Worm (Caenorhabditis elegans) whole organism, L4 larva: ENCODE data around the gene F20G2.1.

Experiments
- F26F4.8 ChIP-seq: fragments of 200-800 bp; sonication (Bioruptor generic); conservative IDR thresholded peaks from 2 replicates; pipeline ENCODE4 v1.3.6; 2022; ENCODE audit warnings: missing genetic modification characterization, missing compliant biosample characterization
- T20F7.1 ChIP-seq: fragments of 200-800 bp; sonication (Bioruptor generic); optimal IDR thresholded peaks from 2 replicates; lab custom pipeline; 2018; ENCODE audit warnings: mild to moderate bottlenecking, missing genetic modification characterization, missing compliant biosample characterization
- aha-1 ChIP-seq: fragments of 150-350 bp; peaks from one replicate; lab custom pipeline; 2014; ENCODE audit warnings: missing biosample characterization, missing genetic modification characterization
- ama-1 ChIP-seq: fragments of 150-350 bp; optimal IDR thresholded peaks from 2 replicates; lab custom pipeline; 2014; ENCODE audit warnings: inconsistent platforms, mixed read lengths
- attf-4 ChIP-seq: sonication (generic microtip); optimal IDR thresholded peaks from 3 replicates; lab custom pipeline; 2017; ENCODE audit warnings: missing biosample characterization, missing genetic modification characterization
- ceh-28 ChIP-seq: fragments of 150-350 bp; optimal IDR thresholded peaks from 2 replicates; lab custom pipeline; 2014; ENCODE audit warnings: missing biosample characterization, missing genetic modification reagents, missing genetic modification characterization
- ces-1 ChIP-seq: fragments of 150-350 bp; sonication (generic microtip); optimal IDR thresholded peaks from 4 replicates; lab custom pipeline; 2014; ENCODE audit warnings: missing biosample characterization, missing genetic modification reagents, missing genetic modification characterization
- daf-12 ChIP-seq: fragments of 150-350 bp; optimal IDR thresholded peaks from 2 replicates; lab custom pipeline; 2014; ENCODE audit warnings: missing biosample characterization, missing genetic modification reagents, missing genetic modification characterization
- daf-16 ChIP-seq, 3 experiments: sonication (generic microtip); optimal IDR thresholded peaks; 2 replicates each; lab custom pipeline; 2016 to 2017; ENCODE audit warnings: missing genetic modification characterization in 3 of 3, missing genetic modification reagents in 3 of 3, mild to moderate bottlenecking in 2 of 3, missing compliant biosample characterization in 2 of 3, missing biosample characterization in 1 of 3, moderate library complexity in 1 of 3
- dmd-6 ChIP-seq: fragments of 200-800 bp; sonication (Bioruptor generic); IDR thresholded peaks from 2 replicates; pipeline ENCODE4 v1.3.6; 2022; ENCODE audit warnings: missing genetic modification reagents, missing genetic modification characterization, missing compliant biosample characterization
- dmd-9 ChIP-seq: fragments of 200-800 bp; sonication (Bioruptor generic); IDR thresholded peaks from 2 replicates; pipeline ENCODE4 v1.3.6; 2022; ENCODE audit warnings: missing genetic modification reagents, missing genetic modification characterization, missing compliant biosample characterization
- egl-43 ChIP-seq: fragments of 200-800 bp; sonication (Bioruptor generic); IDR thresholded peaks from 2 replicates; pipeline ENCODE4 v1.3.6; 2022; ENCODE audit warnings: missing genetic modification reagents, missing genetic modification characterization, missing compliant biosample characterization
- fkh-10 ChIP-seq: fragments of 150-350 bp; optimal IDR thresholded peaks from 2 replicates; lab custom pipeline; 2014; ENCODE audit warnings: missing biosample characterization, missing genetic modification reagents, missing genetic modification characterization
- hif-1 ChIP-seq, 2 experiments: sonication (generic microtip); optimal IDR thresholded peaks; 2 replicates each; lab custom pipeline; 2016 to 2017; ENCODE audit warnings: missing compliant biosample characterization in 2 of 2, missing genetic modification characterization in 2 of 2, missing genetic modification reagents in 2 of 2, missing genotype in 2 of 2, mild to moderate bottlenecking in 1 of 2
- hlh-11 ChIP-seq: fragments of 200-800 bp; sonication (Bioruptor generic); optimal IDR thresholded peaks from 2 replicates; lab custom pipeline; 2018; ENCODE audit warnings: mild to moderate bottlenecking, missing genetic modification characterization, missing compliant biosample characterization
- hlh-30 ChIP-seq: sonication (generic microtip); optimal IDR thresholded peaks from 2 replicates; lab custom pipeline; 2017; ENCODE audit warnings: antibody characterized with exemption, mild to moderate bottlenecking, missing genetic modification characterization, missing compliant biosample characterization; ENCODE audit not compliant: insufficient read depth
- hmg-1.1 ChIP-seq: fragments of 200-800 bp; sonication (Bioruptor generic); IDR thresholded peaks from 2 replicates; pipeline ENCODE4 v1.3.6; 2022; ENCODE audit warnings: missing genetic modification reagents, missing genetic modification characterization, missing compliant biosample characterization
- jun-1 ChIP-seq: fragments of 150-350 bp; optimal IDR thresholded peaks from 2 replicates; lab custom pipeline; 2014; ENCODE audit warnings: missing biosample characterization, missing genetic modification reagents, missing genetic modification characterization
- lin-1 ChIP-seq: fragments of 200-800 bp; sonication (Bioruptor generic); IDR thresholded peaks from 2 replicates; pipeline ENCODE4 v1.3.6; 2022; ENCODE audit warnings: missing genetic modification reagents, missing genetic modification characterization, missing compliant biosample characterization
- lin-13 ChIP-seq: fragments of 150-350 bp; optimal IDR thresholded peaks from 2 replicates; lab custom pipeline; 2014; ENCODE audit warnings: missing biosample characterization, missing genetic modification reagents, missing genetic modification characterization
- lin-15B ChIP-seq: fragments of 150-350 bp; sonication (generic microtip); optimal IDR thresholded peaks from 3 replicates; lab custom pipeline; 2014; ENCODE audit warnings: missing biosample characterization, missing genetic modification characterization
- lsy-2 ChIP-seq, 2 experiments: fragments of 150-350 bp in 1 of 2; sonication (generic microtip) in 1 of 2; optimal IDR thresholded peaks; 2 replicates each; lab custom pipeline; 2014 to 2017; ENCODE audit warnings: missing biosample characterization in 2 of 2, missing genetic modification characterization in 2 of 2
- madf-5 ChIP-seq, 2 experiments: fragments of 200-800 bp; sonication (Bioruptor generic); IDR thresholded peaks; 2 replicates each; pipeline ENCODE4 v1.3.6; 2022; ENCODE audit warnings: missing compliant biosample characterization in 2 of 2, missing genetic modification characterization in 2 of 2
- mdl-1 ChIP-seq, 2 experiments: fragments of 150-350 bp in 1 of 2; sonication (generic microtip) in 1 of 2; optimal IDR thresholded peaks; 2 replicates each; lab custom pipeline; 2014 to 2017; ENCODE audit warnings: missing biosample characterization in 2 of 2, missing genetic modification characterization in 2 of 2
- mep-1 ChIP-seq: fragments of 150-350 bp; sonication (generic microtip); optimal IDR thresholded peaks from 3 replicates; lab custom pipeline; 2014; ENCODE audit warnings: missing biosample characterization, missing genetic modification characterization
- mes-2 ChIP-seq: sonication (generic microtip); optimal IDR thresholded peaks from 2 replicates; lab custom pipeline; 2016; ENCODE audit warnings: missing genotype, mild to moderate bottlenecking, missing genetic modification characterization, missing compliant biosample characterization; ENCODE audit not compliant: poor library complexity, severe bottlenecking
- mxl-2 ChIP-seq: fragments of 200-800 bp; sonication (Bioruptor generic); conservative IDR thresholded peaks from 2 replicates; pipeline ENCODE4 v1.3.6; 2022; ENCODE audit warnings: missing genetic modification reagents, missing genetic modification characterization, missing compliant biosample characterization
- mxl-3 ChIP-seq: fragments of 200-800 bp; sonication (Bioruptor generic); optimal IDR thresholded peaks from 2 replicates; lab custom pipeline; 2018; ENCODE audit warnings: mild to moderate bottlenecking, missing genetic modification characterization, missing compliant biosample characterization
- nhr-102 ChIP-seq: sonication (generic microtip); optimal IDR thresholded peaks from 2 replicates; lab custom pipeline; 2016; ENCODE audit warnings: mild to moderate bottlenecking, missing genetic modification characterization, moderate library complexity, missing compliant biosample characterization
- nhr-25 ChIP-seq: sonication (generic microtip); optimal IDR thresholded peaks from 2 replicates; lab custom pipeline; 2017; ENCODE audit warnings: missing genetic modification characterization, mild to moderate bottlenecking, missing compliant biosample characterization, antibody characterized with exemption, moderate library complexity, borderline replicate concordance; ENCODE audit not compliant: insufficient read depth
- nhr-28 ChIP-seq: fragments of 150-350 bp; optimal IDR thresholded peaks from 2 replicates; lab custom pipeline; 2014; ENCODE audit warnings: missing biosample characterization, missing genetic modification characterization
- nhr-42 ChIP-seq: fragments of 200-800 bp; sonication (Bioruptor generic); IDR thresholded peaks from 2 replicates; pipeline ENCODE4 v1.3.6; 2022; ENCODE audit warnings: missing genetic modification characterization, missing compliant biosample characterization
- nhr-6 ChIP-seq: fragments of 150-350 bp; optimal IDR thresholded peaks from 2 replicates; lab custom pipeline; 2014; ENCODE audit warnings: missing biosample characterization, missing genetic modification characterization
- nhr-76 ChIP-seq: fragments of 150-350 bp; optimal IDR thresholded peaks from 2 replicates; lab custom pipeline; 2014; ENCODE audit warnings: missing biosample characterization, missing genetic modification characterization
- nhr-77 ChIP-seq: fragments of 150-350 bp; optimal IDR thresholded peaks from 2 replicates; lab custom pipeline; 2014; ENCODE audit warnings: missing biosample characterization, missing genetic modification characterization
- rbr-2 ChIP-seq: sonication (generic microtip); optimal IDR thresholded peaks from 2 replicates; lab custom pipeline; 2016; ENCODE audit warnings: missing genotype, missing genetic modification characterization, missing compliant biosample characterization
- saeg-2 ChIP-seq: fragments of 200-800 bp; sonication (Bioruptor generic); IDR thresholded peaks from 2 replicates; pipeline ENCODE4 v1.3.6; 2022; ENCODE audit warnings: missing genetic modification reagents, missing genetic modification characterization, missing compliant biosample characterization
- set-16 ChIP-seq: fragments of 200-800 bp; sonication (Bioruptor generic); IDR thresholded peaks from 2 replicates; pipeline ENCODE4 v1.3.6; 2022; ENCODE audit warnings: missing genetic modification reagents, missing genetic modification characterization, missing compliant biosample characterization
- snpc-4 ChIP-seq: fragments of 150-350 bp; optimal IDR thresholded peaks from 2 replicates; lab custom pipeline; 2014; ENCODE audit warnings: missing biosample characterization, missing genetic modification characterization
- spr-1 ChIP-seq: sonication (generic microtip); optimal IDR thresholded peaks from 2 replicates; lab custom pipeline; 2016; ENCODE audit warnings: mild to moderate bottlenecking, missing genetic modification characterization, missing compliant biosample characterization
- tra-1 ChIP-seq: fragments of 200-800 bp; sonication (Bioruptor generic); IDR thresholded peaks from 2 replicates; pipeline ENCODE4 v1.3.6; 2022; ENCODE audit warnings: missing genetic modification reagents, missing genetic modification characterization, missing compliant biosample characterization
- unc-62 ChIP-seq, 3 experiments: fragments of 150-350 bp in 1 of 3; sonication (generic microtip); optimal IDR thresholded peaks in 2 of 3; peaks in 1 of 3; 1 replicate in 1 of 3; 2 replicates in 2 of 3; lab custom pipeline; 2014 to 2017; ENCODE audit warnings: missing biosample characterization in 3 of 3, missing genetic modification characterization in 3 of 3, missing genetic modification reagents in 3 of 3, missing genotype in 1 of 3
- zfp-3 ChIP-seq: fragments of 200-800 bp; sonication (Bioruptor generic); conservative IDR thresholded peaks from 2 replicates; pipeline ENCODE4 v1.3.6; 2022; ENCODE audit warnings: missing genetic modification reagents, missing genetic modification characterization, missing compliant biosample characterization
- zip-2 ChIP-seq: fragments of 150-350 bp; optimal IDR thresholded peaks from 2 replicates; lab custom pipeline; 2014; ENCODE audit warnings: missing biosample characterization, missing genetic modification characterization

F20G2.1 gene

ce11 chrV:13790557-13790956 is 37.2 kb upstream of the F20G2.1 start:
- TF ChIP-seq mep-1 (tag; lab: Kevin White, UChicago) (peak; percentile 41), nhr-76 (tag; lab: Kevin White, UChicago) (no peak), hlh-11 (tag; lab: Kevin White, UChicago) (peak; percentile 22), mdl-1 (tag; optimal IDR thresholded peaks at IDR 0.05; lab: Kevin White, UChicago) (peak in 1 of 2 experiments; percentile 26), nhr-28 (tag; lab: Kevin White, UChicago) (peak; percentile 65), zfp-3 (GFP tag; lab: Robert Waterston, UW) (no peak), lsy-2 (tag; optimal IDR thresholded peaks at IDR 0.05; lab: Kevin White, UChicago) (peak in 1 of 2 experiments; percentile 19), hlh-30 (peak; percentile 72)

- TF ChIP-seq madf-5 (GFP tag; IDR thresholded peaks at IDR 0.05; lab: Robert Waterston, UW), result no peak
- TF ChIP-seq saeg-2 (GFP tag; lab: Robert Waterston, UW), result no peak
- peak; percentile 72 for TF ChIP-seq aha-1 (tag; lab: Kevin White, UChicago)
- 0 out of 2 replicates have a peak, but pooled peaks have one; percentile 21 for TF ChIP-seq zfp-3 (GFP tag; lab: Robert Waterston, UW)
- TF ChIP-seq hif-1 (tag; optimal IDR thresholded peaks at IDR 0.05; lab: Kevin White, UChicago), result no peak
These were observed 36.7 kb upstream of the F20G2.1 start for ce11 chrV:13790117-13790516.

ce11 chrV:13789362-13789761 is 36.0 kb upstream of the F20G2.1 start:
- TF ChIP-seq rbr-2 (tag; lab: Kevin White, UChicago) (peak; percentile 77), mdl-1 (tag; optimal IDR thresholded peaks at IDR 0.05; lab: Kevin White, UChicago) (peak; percentile 40 to 87), zip-2 (no peak), lin-15B (tag; lab: Kevin White, UChicago) (peak; percentile 30), tra-1 (GFP tag; lab: Robert Waterston, UW) (peak; percentile 53), nhr-102 (tag; lab: Kevin White, UChicago) (peak; percentile 36), ama-1 (peak; percentile 72), set-16 (GFP tag; lab: Robert Waterston, UW) (peak; percentile 35; the same call in 1 of the 2 replicates), mep-1 (tag; lab: Kevin White, UChicago) (peak; percentile 92), daf-12 (tag; lab: Kevin White, UChicago) (no peak), attf-4 (tag; lab: Kevin White, UChicago) (peak; percentile 7), lsy-2 (tag; optimal IDR thresholded peaks at IDR 0.05; lab: Kevin White, UChicago) (peak; percentile 84 to 88), lin-1 (peak; percentile 40; the same call in 1 of the 2 replicates), dmd-6 (GFP tag; lab: Robert Waterston, UW) (peak; percentile 82), spr-1 (tag; lab: Kevin White, UChicago) (peak; percentile 15), egl-43 (peak; percentile 70), snpc-4 (tag; lab: Kevin White, UChicago) (no peak), mes-2 (peak; percentile 73), mxl-3 (GFP tag; lab: Kevin White, UChicago) (peak; percentile 63), ceh-28 (peak; percentile 35), hlh-11 (tag; lab: Kevin White, UChicago) (peak; percentile 91), unc-62 (GFP tag; optimal IDR thresholded peaks at IDR 0.05 in 1 of 2; lab: Kevin White, UChicago) (peak in 1 of 2 experiments; percentile 100), unc-62 (tag; optimal IDR thresholded peaks at IDR 0.05; lab: Kevin White, UChicago) (no peak), fkh-10 (GFP tag; lab: Kevin White, UChicago) (peak; percentile 74), hmg-1.1 (GFP tag; lab: Robert Waterston, UW) (peak; percentile 83), nhr-76 (tag; lab: Kevin White, UChicago) (no peak), nhr-25 (tag; lab: Kevin White, UChicago) (peak; percentile 46), nhr-42 (no peak), ces-1 (GFP tag; lab: Kevin White, UChicago) (no peak), lin-13 (peak; percentile 39), dmd-9 (0 out of 2 replicates have a peak, but pooled peaks have one; percentile 50), madf-5 (GFP tag; IDR thresholded peaks at IDR 0.05; lab: Robert Waterston, UW) (no peak), nhr-77 (tag; lab: Kevin White, UChicago) (peak; percentile 94), jun-1 (no peak), hlh-30 (peak; percentile 86), mxl-2 (GFP tag; lab: Robert Waterston, UW) (no peak), daf-16 (GFP tag; optimal IDR thresholded peaks at IDR 0.05; lab: Kevin White, UChicago) (peak; percentile 50 to 51), daf-16 (tag; optimal IDR thresholded peaks at IDR 0.05; lab: Kevin White, UChicago) (peak; percentile 90), T20F7.1 (peak; percentile 80), nhr-6 (tag; lab: Kevin White, UChicago) (peak; percentile 99), nhr-28 (tag; lab: Kevin White, UChicago) (peak; percentile 89), F26F4.8 (GFP tag; lab: Robert Waterston, UW) (no peak)
